Worm (Caenorhabditis elegans) whole organism, late embryonic: Measurements from ENCODE around the gene lcmt-1.

Experiments
- ama-1 ChIP-seq: fragments of 150-350 bp; optimal IDR thresholded peaks from 2 replicates; lab custom pipeline; 2014
- ceh-6 ChIP-seq: fragments of 200-800 bp; sonication (Bioruptor generic); optimal IDR thresholded peaks from 2 replicates; lab custom pipeline; 2018; ENCODE audit warnings: mild to moderate bottlenecking, missing genetic modification characterization, missing compliant biosample characterization
- dmd-4 ChIP-seq: sonication (generic microtip); optimal IDR thresholded peaks from 2 replicates; lab custom pipeline; 2016; ENCODE audit warnings: borderline replicate concordance, missing genetic modification characterization, missing compliant biosample characterization
- elt-4 ChIP-seq: sonication (generic microtip); optimal IDR thresholded peaks from 2 replicates; lab custom pipeline; 2016; ENCODE audit warnings: missing genetic modification characterization, missing compliant biosample characterization
- ets-4 ChIP-seq: sonication (generic microtip); optimal IDR thresholded peaks from 2 replicates; lab custom pipeline; 2016; ENCODE audit warnings: missing genetic modification characterization, missing compliant biosample characterization
- fkh-10 ChIP-seq: fragments of 150-350 bp; optimal IDR thresholded peaks from 2 replicates; lab custom pipeline; 2014; ENCODE audit warnings: missing biosample characterization, missing genetic modification reagents, missing genetic modification characterization
- hlh-6 ChIP-seq: sonication (generic microtip); optimal IDR thresholded peaks from 2 replicates; lab custom pipeline; 2016; ENCODE audit warnings: missing genotype, missing genetic modification characterization, missing compliant biosample characterization

- no peak for TF ChIP-seq ama-1 (lab: Kevin White, UChicago)
- no peak for TF ChIP-seq ceh-6 (GFP tag; lab: Kevin White, UChicago)
- no peak for TF ChIP-seq dmd-4 (tag; lab: Kevin White, UChicago)
- no peak for TF ChIP-seq ets-4 (tag; lab: Kevin White, UChicago)
- TF ChIP-seq elt-4 (tag; lab: Kevin White, UChicago) = no peak
- no peak for TF ChIP-seq fkh-10 (GFP tag; lab: Kevin White, UChicago)
- TF ChIP-seq hlh-6 (tag; lab: Kevin White, UChicago) = no peak
Observed at ce11 chrIII:4323120-4323519, 20.1 kb upstream of the lcmt-1 start.
